Fruit fly (Drosophila melanogaster) whole organism, embryonic: ENCODE measurements around the gene CG6005.

ENCODE experiments used
- Blimp-1 ChIP-seq: fragments of 200-800 bp; sonication (Bioruptor generic); optimal IDR thresholded peaks from 3 replicates; lab custom pipeline; 2018; ENCODE audit warnings: missing biosample characterization, missing genetic modification characterization, mild to moderate bottlenecking, moderate library complexity, missing genetic modification reagents
- CG10274 ChIP-seq: fragments of 200-800 bp; sonication (Bioruptor generic); optimal IDR thresholded peaks from 3 replicates; lab custom pipeline; 2017; ENCODE audit warnings: missing biosample characterization, mild to moderate bottlenecking, missing genetic modification characterization
- CG10462 ChIP-seq: fragments of 200-800 bp; sonication (Bioruptor generic); optimal IDR thresholded peaks from 2 replicates; lab custom pipeline; 2016; ENCODE audit warnings: missing biosample characterization, missing genetic modification characterization
- CG1233 ChIP-seq: fragments of 200-800 bp; sonication (Bioruptor generic); optimal IDR thresholded peaks from 4 replicates; lab custom pipeline; 2018; ENCODE audit warnings: missing biosample characterization, mild to moderate bottlenecking, missing genetic modification characterization
- CG14050 ChIP-seq: fragments of 200-800 bp; sonication (Bioruptor generic); IDR thresholded peaks from 3 replicates; pipeline ENCODE4 v1.3.6; 2022; ENCODE audit warnings: missing biosample characterization, missing genetic modification characterization
- CG14667 ChIP-seq: fragments of 200-800 bp; sonication (Bioruptor generic); IDR thresholded peaks from 2 replicates; pipeline ENCODE4 v1.3.6; 2022; ENCODE audit warnings: missing biosample characterization, missing genetic modification characterization
- CG1602 ChIP-seq: fragments of 200-800 bp; sonication (Bioruptor generic); optimal IDR thresholded peaks from 3 replicates; lab custom pipeline; 2016; ENCODE audit warnings: missing biosample characterization, missing genetic modification characterization
- CG17385 ChIP-seq: fragments of 200-800 bp; sonication (Bioruptor generic); optimal IDR thresholded peaks from 3 replicates; lab custom pipeline; 2018; ENCODE audit warnings: missing biosample characterization, mild to moderate bottlenecking, missing genetic modification characterization
- CG17829 ChIP-seq: fragments of 200-800 bp; optimal IDR thresholded peaks from 2 replicates; lab custom pipeline; 2019; ENCODE audit warnings: missing biosample characterization, mild to moderate bottlenecking, missing genetic modification characterization, moderate library complexity
- CG18011 ChIP-seq: fragments of 200-800 bp; sonication (Bioruptor generic); optimal IDR thresholded peaks from 2 replicates; lab custom pipeline; 2017; ENCODE audit warnings: missing biosample characterization, missing genetic modification characterization, mild to moderate bottlenecking, moderate library complexity, missing genotype
- CG18764 ChIP-seq: fragments of 200-800 bp; sonication (Bioruptor generic); optimal IDR thresholded peaks from 3 replicates; lab custom pipeline; 2016; ENCODE audit warnings: missing biosample characterization, missing genetic modification characterization
- CG5953 ChIP-seq: fragments of 200-800 bp; sonication (Bioruptor generic); IDR thresholded peaks from 2 replicates; pipeline ENCODE4 v1.3.6; 2022; ENCODE audit warnings: missing biosample characterization, missing genetic modification characterization
- CG6175 ChIP-seq: fragments of 200-800 bp; sonication (Bioruptor generic); IDR thresholded peaks from 3 replicates; pipeline ENCODE4 v1.3.6; 2022; ENCODE audit warnings: missing biosample characterization, missing genetic modification characterization
- CG7556 ChIP-seq: fragments of 200-800 bp; sonication (Bioruptor generic); optimal IDR thresholded peaks from 2 replicates; lab custom pipeline; 2017; ENCODE audit warnings: missing biosample characterization, mild to moderate bottlenecking, missing genetic modification characterization
- CG7786 ChIP-seq: fragments of 200-800 bp; sonication (Bioruptor generic); optimal IDR thresholded peaks from 2 replicates; lab custom pipeline; 2016; ENCODE audit warnings: missing biosample characterization, missing genetic modification characterization
- Chrac-16 ChIP-seq: fragments of 200-800 bp; sonication (Bioruptor generic); optimal IDR thresholded peaks from 3 replicates; lab custom pipeline; 2016; ENCODE audit warnings: missing biosample characterization, missing genetic modification characterization
- Dbx ChIP-seq: fragments of 200-800 bp; sonication (Bioruptor generic); IDR thresholded peaks from 3 replicates; pipeline ENCODE4 v1.3.6; 2022; ENCODE audit warnings: missing biosample characterization, missing genetic modification characterization
- Deaf1 ChIP-seq: fragments of 200-800 bp; optimal IDR thresholded peaks from 3 replicates; lab custom pipeline; 2019; ENCODE audit warnings: missing biosample characterization, mild to moderate bottlenecking, missing genetic modification characterization, moderate library complexity
- Dip2 ChIP-seq: fragments of 200-800 bp; sonication (Bioruptor generic); IDR thresholded peaks from 2 replicates; pipeline ENCODE4 v1.3.6; 2022; ENCODE audit warnings: missing biosample characterization, missing genetic modification characterization
- Doc2 ChIP-seq: fragments of 200-800 bp; sonication (Bioruptor generic); IDR thresholded peaks from 2 replicates; pipeline ENCODE4 v1.3.6; 2022; ENCODE audit warnings: missing biosample characterization, missing genetic modification characterization
- HLHmδ ChIP-seq: fragments of 200-800 bp; sonication (Bioruptor generic); optimal IDR thresholded peaks from 2 replicates; lab custom pipeline; 2018; ENCODE audit warnings: missing biosample characterization, mild to moderate bottlenecking, missing genetic modification characterization, moderate library complexity
- HmgD ChIP-seq: fragments of 200-800 bp; sonication (Bioruptor generic); optimal IDR thresholded peaks from 3 replicates; lab custom pipeline; 2016; ENCODE audit warnings: missing biosample characterization, missing genetic modification characterization
- Kr ChIP-seq: fragments of 200-800 bp; sonication (Bioruptor generic); optimal IDR thresholded peaks from 2 replicates; lab custom pipeline; 2017; ENCODE audit warnings: missing biosample characterization, mild to moderate bottlenecking, missing genetic modification characterization
- Lhr ChIP-seq: fragments of 200-800 bp; sonication (Bioruptor generic); optimal IDR thresholded peaks from 3 replicates; lab custom pipeline; 2017; ENCODE audit warnings: mild to moderate bottlenecking, missing biosample characterization, missing genetic modification reagents, missing genetic modification characterization
- NC2α ChIP-seq: fragments of 200-800 bp; sonication (Bioruptor generic); optimal IDR thresholded peaks from 2 replicates; lab custom pipeline; 2016; ENCODE audit warnings: missing biosample characterization, missing genetic modification characterization
- Ssrp ChIP-seq: fragments of 200-800 bp; sonication (Bioruptor generic); optimal IDR thresholded peaks from 2 replicates; lab custom pipeline; 2018; ENCODE audit warnings: missing biosample characterization, mild to moderate bottlenecking, missing genetic modification characterization, moderate library complexity
- al ChIP-seq: fragments of 200-800 bp; sonication (Bioruptor generic); IDR thresholded peaks from 2 replicates; pipeline ENCODE4 v1.3.6; 2022; ENCODE audit warnings: missing biosample characterization, missing genetic modification characterization
- ato ChIP-seq: fragments of 200-800 bp; sonication (Bioruptor generic); IDR thresholded peaks from 2 replicates; pipeline ENCODE4 v1.3.6; 2022; ENCODE audit warnings: missing biosample characterization, missing genetic modification characterization; ENCODE audit not compliant: partially characterized antibody
- bsh ChIP-seq, 2 experiments: fragments of 200-800 bp; sonication (Bioruptor generic); optimal IDR thresholded peaks; 2 replicates each; lab custom pipeline; 2017 to 2018; ENCODE audit warnings: mild to moderate bottlenecking in 2 of 2, missing biosample characterization in 2 of 2, missing genetic modification characterization in 2 of 2, moderate library complexity in 1 of 2
- cato ChIP-seq: fragments of 200-800 bp; sonication (Bioruptor generic); optimal IDR thresholded peaks from 2 replicates; lab custom pipeline; 2016; ENCODE audit warnings: missing biosample characterization, missing genetic modification characterization, borderline replicate concordance
- cg ChIP-seq: fragments of 200-800 bp; sonication (Bioruptor generic); optimal IDR thresholded peaks from 3 replicates; lab custom pipeline; 2019; ENCODE audit warnings: missing biosample characterization, mild to moderate bottlenecking, missing genetic modification characterization, moderate library complexity
- chinmo ChIP-seq: fragments of 200-800 bp; sonication (Bioruptor generic); IDR thresholded peaks from 4 replicates; pipeline ENCODE4 v1.3.6; 2022; ENCODE audit warnings: missing biosample characterization, missing genetic modification characterization; ENCODE audit not compliant: partially characterized antibody
- chm ChIP-seq: fragments of 200-800 bp; sonication (Bioruptor generic); IDR thresholded peaks from 2 replicates; pipeline ENCODE4 v1.3.6; 2022; ENCODE audit warnings: missing biosample characterization, missing genetic modification characterization
- ci ChIP-seq: fragments of 200-800 bp; sonication (Bioruptor generic); IDR thresholded peaks from 3 replicates; pipeline ENCODE4 v1.3.6; 2022; ENCODE audit warnings: missing biosample characterization, missing genetic modification characterization
- crp ChIP-seq, 2 experiments: fragments of 200-800 bp; sonication (Bioruptor generic); optimal IDR thresholded peaks; 2 replicates in 1 of 2; 3 replicates in 1 of 2; lab custom pipeline; 2017; ENCODE audit warnings: missing biosample characterization in 2 of 2, missing genetic modification characterization in 2 of 2, mild to moderate bottlenecking in 1 of 2, moderate library complexity in 1 of 2
- dmrt11E ChIP-seq: fragments of 200-800 bp; sonication (Bioruptor generic); optimal IDR thresholded peaks from 3 replicates; lab custom pipeline; 2018; ENCODE audit warnings: missing biosample characterization, mild to moderate bottlenecking, missing genetic modification characterization, moderate library complexity
- emc ChIP-seq: fragments of 200-800 bp; sonication (Bioruptor generic); optimal IDR thresholded peaks from 2 replicates; lab custom pipeline; 2016; ENCODE audit warnings: missing biosample characterization, missing genetic modification characterization
- nmo ChIP-seq: fragments of 200-800 bp; sonication (Bioruptor generic); optimal IDR thresholded peaks from 2 replicates; lab custom pipeline; 2018; ENCODE audit warnings: missing biosample characterization, mild to moderate bottlenecking, missing genetic modification characterization, moderate library complexity
- onecut ChIP-seq: fragments of 200-800 bp; sonication (Bioruptor generic); IDR thresholded peaks from 2 replicates; pipeline ENCODE4 v1.3.6; 2022; ENCODE audit warnings: missing biosample characterization, missing genetic modification characterization
- pho ChIP-seq: fragments of 200-800 bp; sonication (Bioruptor generic); optimal IDR thresholded peaks from 2 replicates; lab custom pipeline; 2016; ENCODE audit warnings: missing biosample characterization, missing genetic modification characterization
- prd ChIP-seq, 3 experiments: fragments of >200 bp in 2 of 3; fragments of 200-800 bp in 1 of 3; sonication (Bioruptor generic) in 1 of 3; optimal IDR thresholded peaks in 2 of 3; IDR thresholded peaks in 1 of 3; 2 replicates in 2 of 3; 3 replicates in 1 of 3; pipeline versions ENCODE4 v1.3.6 to Lab custom; 2017 to 2022; ENCODE audit warnings: missing biosample characterization in 1 of 3, missing genetic modification characterization in 1 of 3
- pum ChIP-seq: fragments of 200-800 bp; sonication (Bioruptor generic); optimal IDR thresholded peaks from 2 replicates; lab custom pipeline; 2016; ENCODE audit warnings: missing biosample characterization, missing genetic modification characterization
- pzg ChIP-seq: fragments of 200-800 bp; sonication (Bioruptor generic); optimal IDR thresholded peaks from 3 replicates; lab custom pipeline; 2018; ENCODE audit warnings: missing biosample characterization, mild to moderate bottlenecking, missing genetic modification characterization, moderate library complexity
- rib ChIP-seq: fragments of 200-800 bp; sonication (Bioruptor generic); IDR thresholded peaks from 2 replicates; pipeline ENCODE4 v1.3.6; 2022; ENCODE audit warnings: missing biosample characterization, missing genetic modification characterization
- sd ChIP-seq: fragments of 200-800 bp; sonication (Bioruptor generic); optimal IDR thresholded peaks from 3 replicates; lab custom pipeline; 2018; ENCODE audit warnings: missing biosample characterization, mild to moderate bottlenecking, missing genetic modification characterization, moderate library complexity
- shn ChIP-seq: fragments of 200-800 bp; sonication (Bioruptor generic); optimal IDR thresholded peaks from 3 replicates; lab custom pipeline; 2016; ENCODE audit warnings: missing biosample characterization, missing genetic modification characterization
- slou ChIP-seq: fragments of 200-800 bp; sonication (Bioruptor generic); optimal IDR thresholded peaks from 3 replicates; lab custom pipeline; 2016; ENCODE audit warnings: missing biosample characterization, missing genetic modification characterization
- slp2 ChIP-seq: fragments of 200-800 bp; sonication (Bioruptor generic); optimal IDR thresholded peaks from 2 replicates; lab custom pipeline; 2016; ENCODE audit warnings: missing biosample characterization, missing genetic modification characterization
- tio ChIP-seq: fragments of 200-800 bp; sonication (Bioruptor generic); optimal IDR thresholded peaks from 2 replicates; lab custom pipeline; 2017; ENCODE audit warnings: missing biosample characterization, missing genetic modification characterization, inconsistent platforms
- unpg ChIP-seq: fragments of 200-800 bp; sonication (Bioruptor generic); optimal IDR thresholded peaks from 3 replicates; lab custom pipeline; 2018; ENCODE audit warnings: missing biosample characterization, mild to moderate bottlenecking, missing genetic modification characterization, moderate library complexity

CG6005 gene

dm6 chr3R:19023862-19024261 lies at the start of gene CG6005, which contains the start of gene CG14286 (continued):
- TF ChIP-seq pzg (peak; percentile 60), Dip2 (GFP tag; lab: Robert Waterston, UW) (no peak), onecut (GFP tag; lab: Robert Waterston, UW) (peak; percentile 47), Doc2 (GFP tag; lab: Robert Waterston, UW) (no peak), shn (GFP tag; lab: Kevin White, UChicago) (peak; percentile 43), CG6175 (GFP tag; lab: Robert Waterston, UW) (peak; percentile 64; the same call in 2 of the 3 replicates), CG1233 (GFP tag; lab: Kevin White, UChicago) (no peak), CG18011 (GFP tag; lab: Kevin White, UChicago) (peak; percentile 40), Blimp-1 (GFP tag; lab: Kevin White, UChicago) (no peak), Chrac-16 (peak; percentile 67), chinmo (GFP tag; lab: Robert Waterston, UW) (peak; percentile 81; the same call in 2 of the 4 replicates), CG5953 (GFP tag; lab: Robert Waterston, UW) (no peak), al (GFP tag; lab: Robert Waterston, UW) (peak; percentile 61), dmrt11E (tag; lab: Kevin White, UChicago) (no peak), prd (optimal IDR thresholded peaks at IDR 0.05; lab: Kevin White, UChicago) (no peak), prd (GFP tag; IDR thresholded peaks at IDR 0.05; lab: Robert Waterston, UW) (peak; percentile 80), slp2 (peak; percentile 19), Lhr (GFP tag; lab: Kevin White, UChicago) (no peak), chm (GFP tag; lab: Robert Waterston, UW) (peak; percentile 85), tio (GFP tag; lab: Kevin White, UChicago) (no peak), cg (no peak), HLHmδ (GFP tag; lab: Kevin White, UChicago) (no peak), Dbx (GFP tag; lab: Robert Waterston, UW) (peak; percentile 71), ato (GFP tag; lab: Robert Waterston, UW) (peak; percentile 84), ci (peak; percentile 87), HmgD (GFP tag; lab: Kevin White, UChicago) (no peak), CG17829 (tag; lab: Kevin White, UChicago) (peak; percentile 26), slou (GFP tag; lab: Kevin White, UChicago) (no peak), bsh (GFP tag; optimal IDR thresholded peaks at IDR 0.05; lab: Kevin White, UChicago) (peak in 1 of 2 experiments; percentile 38), pum (peak; percentile 55), sd (tag; lab: Kevin White, UChicago) (no peak), Kr (GFP tag; lab: Kevin White, UChicago) (no peak), CG18764 (GFP tag; lab: Kevin White, UChicago) (peak; percentile 4), CG17385 (GFP tag; lab: Kevin White, UChicago) (peak; percentile 98), nmo (GFP tag; lab: Kevin White, UChicago) (peak; percentile 38), Deaf1 (tag; lab: Kevin White, UChicago) (no peak), CG14667 (GFP tag; lab: Robert Waterston, UW) (peak; percentile 53), NC2α (no peak), crp (GFP tag; optimal IDR thresholded peaks at IDR 0.05; lab: Kevin White, UChicago) (peak; percentile 74 to 97), Ssrp (tag; lab: Kevin White, UChicago) (no peak), CG7786 (GFP tag; lab: Kevin White, UChicago) (peak; percentile 58), emc (GFP tag; lab: Kevin White, UChicago) (no peak), CG10462 (GFP tag; lab: Kevin White, UChicago) (no peak), CG14050 (GFP tag; lab: Robert Waterston, UW) (peak; percentile 36; the same call in 1 of the 3 replicates), CG7556 (no peak), rib (0 out of 2 replicates have a peak, but pooled peaks have one; percentile 42), unpg (GFP tag; lab: Kevin White, UChicago) (peak; percentile 24), pho (GFP tag; lab: Kevin White, UChicago) (peak; percentile 64), cato (GFP tag; lab: Kevin White, UChicago) (no peak), CG1602 (GFP tag; lab: Kevin White, UChicago) (peak; percentile 47), CG10274 (GFP tag; lab: Kevin White, UChicago) (no peak)
